Fruit fly (Drosophila melanogaster) whole organism, wandering third instar larva: ENCODE measurements around the gene ova.

Experiments
- Abd-B ChIP-seq: fragments of >200 bp; optimal IDR thresholded peaks from 2 replicates; lab custom pipeline; 2017; ENCODE audit warnings: missing biosample characterization, missing genetic modification characterization
- CG9705 ChIP-seq: fragments of 200-800 bp; sonication (Bioruptor generic); optimal IDR thresholded peaks from 2 replicates; lab custom pipeline; 2018; ENCODE audit warnings: missing biosample characterization, mild to moderate bottlenecking, missing genetic modification characterization
- CrebA ChIP-seq: fragments of 200-800 bp; sonication (Bioruptor generic); optimal IDR thresholded peaks from 2 replicates; lab custom pipeline; 2016; ENCODE audit warnings: missing biosample characterization, mild to moderate bottlenecking, missing genetic modification characterization, borderline replicate concordance
- Dfd ChIP-seq: fragments of >200 bp; optimal IDR thresholded peaks from 2 replicates; lab custom pipeline; 2017; ENCODE audit warnings: missing biosample characterization, missing genetic modification characterization
- Dif ChIP-seq: fragments of 200-275, 200-300 bp; sonication (Bioruptor generic); optimal IDR thresholded peaks from 2 replicates; lab custom pipeline; 2018; ENCODE audit warnings: missing biosample characterization, missing genetic modification characterization; ENCODE audit not compliant: partially characterized antibody
- GATAd ChIP-seq: sonication (Bioruptor generic); optimal IDR thresholded peaks from 2 replicates; lab custom pipeline; 2016; ENCODE audit warnings: missing biosample characterization, missing genetic modification characterization
- HLH106 ChIP-seq: fragments of 200-800 bp; optimal IDR thresholded peaks from 3 replicates; lab custom pipeline; 2019; ENCODE audit warnings: missing biosample characterization, mild to moderate bottlenecking, missing genetic modification characterization, moderate library complexity
- Hnf4 ChIP-seq: fragments of 200-800 bp; sonication (Bioruptor generic); optimal IDR thresholded peaks from 2 replicates; lab custom pipeline; 2016; ENCODE audit warnings: missing biosample characterization, mild to moderate bottlenecking, missing genetic modification characterization
- Hr78 ChIP-seq: fragments of >200 bp; optimal IDR thresholded peaks from 2 replicates; lab custom pipeline; 2017; ENCODE audit warnings: missing biosample characterization, missing genetic modification characterization
- Hr83 ChIP-seq: fragments of 200-300 bp; sonication (Bioruptor generic); optimal IDR thresholded peaks from 2 replicates; lab custom pipeline; 2016; ENCODE audit warnings: missing biosample characterization, mild to moderate bottlenecking, missing genetic modification characterization, moderate library complexity; ENCODE audit not compliant: poor library complexity, severe bottlenecking
- Jra ChIP-seq: sonication (Bioruptor generic); optimal IDR thresholded peaks from 2 replicates; lab custom pipeline; 2016; ENCODE audit warnings: missing biosample characterization, missing genetic modification characterization
- Mio ChIP-seq: sonication (Bioruptor generic); optimal IDR thresholded peaks from 2 replicates; lab custom pipeline; 2016; ENCODE audit warnings: missing biosample characterization, missing genetic modification characterization
- Myc ChIP-seq: fragments of >200 bp; optimal IDR thresholded peaks from 2 replicates; lab custom pipeline; 2017
- N ChIP-seq: fragments of >200 bp; optimal IDR thresholded peaks from 2 replicates; lab custom pipeline; 2018; ENCODE audit warnings: missing biosample characterization, missing external identifiers, missing genetic modification characterization
- OdsH ChIP-seq: fragments of 200-800 bp; sonication (Bioruptor generic); optimal IDR thresholded peaks from 2 replicates; lab custom pipeline; 2016; ENCODE audit warnings: missing biosample characterization, mild to moderate bottlenecking, missing genetic modification characterization
- Rel ChIP-seq, 2 experiments: fragments of 200-800 bp; sonication (Bioruptor generic) in 1 of 2; optimal IDR thresholded peaks; 2 replicates in 1 of 2; 3 replicates in 1 of 2; lab custom pipeline; 2016 to 2019; ENCODE audit warnings: mild to moderate bottlenecking in 2 of 2, missing biosample characterization in 2 of 2, missing genetic modification characterization in 2 of 2, moderate library complexity in 1 of 2
- Sp1 ChIP-seq: fragments of 200-800 bp; sonication (Bioruptor generic); optimal IDR thresholded peaks from 3 replicates; lab custom pipeline; 2019; ENCODE audit warnings: missing biosample characterization, mild to moderate bottlenecking, missing genetic modification characterization, moderate library complexity
- Vsx2 ChIP-seq: fragments of 200-300, 225-300 bp; sonication (Bioruptor generic); optimal IDR thresholded peaks from 2 replicates; lab custom pipeline; 2018; ENCODE audit warnings: missing biosample characterization, missing genetic modification characterization; ENCODE audit not compliant: partially characterized antibody
- br ChIP-seq: fragments of 200-800 bp; sonication (Bioruptor generic); optimal IDR thresholded peaks from 2 replicates; lab custom pipeline; 2016; ENCODE audit warnings: missing biosample characterization, missing genetic modification characterization
- brk ChIP-seq: fragments of 200-800 bp; sonication (Bioruptor generic); optimal IDR thresholded peaks from 2 replicates; lab custom pipeline; 2016; ENCODE audit warnings: missing biosample characterization, mild to moderate bottlenecking, missing genetic modification characterization
- dmrt93B ChIP-seq: fragments of 200-800 bp; sonication (Bioruptor generic); optimal IDR thresholded peaks from 2 replicates; lab custom pipeline; 2018; ENCODE audit warnings: missing biosample characterization, mild to moderate bottlenecking, missing genetic modification characterization
- ey ChIP-seq: fragments of 200-800 bp; sonication (Bioruptor generic); optimal IDR thresholded peaks from 2 replicates; lab custom pipeline; 2016; ENCODE audit warnings: missing biosample characterization, missing genetic modification characterization
- foxo ChIP-seq, 2 experiments: fragments of 200-800 bp; sonication (Bioruptor generic); optimal IDR thresholded peaks; 2 replicates in 1 of 2; 3 replicates in 1 of 2; lab custom pipeline; 2016 to 2017; ENCODE audit warnings: missing biosample characterization in 2 of 2, missing genetic modification characterization in 2 of 2
- lola ChIP-seq: fragments of >200 bp; optimal IDR thresholded peaks from 2 replicates; lab custom pipeline; 2017; ENCODE audit warnings: missing biosample characterization, missing genetic modification characterization
- psq ChIP-seq: fragments of 200-800 bp; sonication (Bioruptor generic); optimal IDR thresholded peaks from 3 replicates; lab custom pipeline; 2017; ENCODE audit warnings: missing biosample characterization, mild to moderate bottlenecking, missing genetic modification characterization, moderate library complexity
- rgr ChIP-seq: fragments of 200-800 bp; sonication (Bioruptor generic); optimal IDR thresholded peaks from 3 replicates; lab custom pipeline; 2016; ENCODE audit warnings: missing biosample characterization, mild to moderate bottlenecking, missing genetic modification characterization
- sage ChIP-seq: fragments of 200-800 bp; sonication (Bioruptor generic); optimal IDR thresholded peaks from 2 replicates; lab custom pipeline; 2016; ENCODE audit warnings: missing biosample characterization, mild to moderate bottlenecking, missing genetic modification characterization
- sv ChIP-seq: fragments of 200-800 bp; sonication (Bioruptor generic); optimal IDR thresholded peaks from 3 replicates; lab custom pipeline; 2016; ENCODE audit warnings: missing biosample characterization, missing genetic modification characterization
- usp ChIP-seq: fragments of >200 bp; optimal IDR thresholded peaks from 2 replicates; lab custom pipeline; 2017; ENCODE audit warnings: missing biosample characterization, missing genetic modification characterization
- woc ChIP-seq: sonication (Bioruptor generic); optimal IDR thresholded peaks from 2 replicates; lab custom pipeline; 2016; ENCODE audit warnings: missing biosample characterization, mild to moderate bottlenecking, missing genetic modification characterization

Gene ova

dm6 chr2L:10249655-10250202 lies 18.2 kb upstream of the ova start:
- no peak for TF ChIP-seq Jra (GFP tag; lab: Kevin White, UChicago)
- no peak for TF ChIP-seq Rel (GFP tag; optimal IDR thresholded peaks at IDR 0.05; lab: Kevin White, UChicago)
- TF ChIP-seq Rel (tag; optimal IDR thresholded peaks at IDR 0.05; lab: Kevin White, UChicago), result peak; percentile 7

dm6 chr2L:10246785-10247190 lies 15.3 kb upstream of the ova start, which contains the start of gene chico:
chico (minus strand) TSS chr2L:10247078.
- TF ChIP-seq Jra (GFP tag; lab: Kevin White, UChicago) (peak; percentile 22), CrebA (GFP tag; lab: Kevin White, UChicago) (no peak), Mio (no peak), psq (GFP tag; lab: Kevin White, UChicago) (no peak), Vsx2 (no peak), Sp1 (GFP tag; lab: Kevin White, UChicago) (no peak), N (GFP tag; lab: Kevin White, UChicago) (no peak), Hr83 (GFP tag; lab: Kevin White, UChicago) (peak; percentile 4), Dif (no peak), HLH106 (tag; lab: Kevin White, UChicago) (no peak), br (no peak), foxo (GFP tag; optimal IDR thresholded peaks at IDR 0.05; lab: Kevin White, UChicago) (no peak), Rel (GFP tag; optimal IDR thresholded peaks at IDR 0.05; lab: Kevin White, UChicago) (no peak), Rel (tag; optimal IDR thresholded peaks at IDR 0.05; lab: Kevin White, UChicago) (peak; percentile 18), woc (no peak), Hnf4 (GFP tag; lab: Kevin White, UChicago) (no peak), Myc (peak; percentile 38)

- TF ChIP-seq lola (GFP tag; lab: Kevin White, UChicago) (no peak), brk (no peak), woc (peak; percentile 76), Mio (no peak), rgr (GFP tag; lab: Kevin White, UChicago) (no peak), dmrt93B (GFP tag; lab: Kevin White, UChicago) (no peak), Hnf4 (GFP tag; lab: Kevin White, UChicago) (peak; percentile 1), OdsH (GFP tag; lab: Kevin White, UChicago) (no peak), GATAd (no peak), Jra (GFP tag; lab: Kevin White, UChicago) (no peak), Vsx2 (no peak), ey (GFP tag; lab: Kevin White, UChicago) (no peak), Myc (no peak)
Measured at dm6 chr2L:10238726-10239652, 7.5 kb upstream of the ova start, which contains the start of gene me31B. me31B (plus strand) TSS chr2L:10239341.

- TF ChIP-seq GATAd (no peak), Hr78 (GFP tag; lab: Kevin White, UChicago) (no peak), Mio (no peak), Hnf4 (GFP tag; lab: Kevin White, UChicago) (no peak), N (GFP tag; lab: Kevin White, UChicago) (no peak), usp (no peak), OdsH (GFP tag; lab: Kevin White, UChicago) (no peak), ey (GFP tag; lab: Kevin White, UChicago) (no peak), CG9705 (no peak), woc (no peak)
Measured at dm6 chr2L:10237725-10238446, 6.4 kb upstream of the ova start, which contains the start of gene mthl15. mthl15 (minus strand) TSS chr2L:10238317.

- TF ChIP-seq Dfd (GFP tag; lab: Kevin White, UChicago) (no peak), usp (no peak), sage (GFP tag; lab: Kevin White, UChicago) (no peak), N (GFP tag; lab: Kevin White, UChicago) (no peak), Myc (no peak), Abd-B (GFP tag; lab: Kevin White, UChicago) (no peak), sv (GFP tag; lab: Kevin White, UChicago) (no peak)
Measured at dm6 chr2L:10232827-10233226, 1.3 kb upstream of the ova start.
